Fruit fly (Drosophila melanogaster): ENCODE measurements around the gene CG34136.

- no peak for TF ChIP-seq CTCF (optimal IDR thresholded peaks at IDR 0.05)
- no peak for TF ChIP-seq CG8478 (optimal IDR thresholded peaks at IDR 0.05)
Measured at dm6 chr2L:21062611-21063010, 34.1 kb upstream of the CG34136 start.
